Fruit fly (Drosophila melanogaster) whole organism, embryonic: ENCODE results near the gene DhpD.

Source experiments
- Atf3 ChIP-seq: fragments of 200-800 bp; sonication (Bioruptor generic); optimal IDR thresholded peaks from 3 replicates; lab custom pipeline; 2016; ENCODE audit warnings: missing biosample characterization, missing genetic modification characterization
- CG10321 ChIP-seq: fragments of 200-800 bp; sonication (Bioruptor generic); IDR thresholded peaks from 2 replicates; pipeline ENCODE4 v1.3.6; 2022; ENCODE audit warnings: missing biosample characterization, missing genetic modification characterization
- CG11085 ChIP-seq: fragments of 200-800 bp; sonication (Bioruptor generic); IDR thresholded peaks from 2 replicates; pipeline ENCODE4 v1.3.6; 2022; ENCODE audit warnings: missing biosample characterization, missing genetic modification characterization
- CG11560 ChIP-seq: fragments of 200-800 bp; sonication (Bioruptor generic); IDR thresholded peaks from 3 replicates; pipeline ENCODE4 v1.3.6; 2022; ENCODE audit warnings: missing biosample characterization, missing genetic modification characterization
- CG12071 ChIP-seq: fragments of 200-800 bp; sonication (Bioruptor generic); optimal IDR thresholded peaks from 3 replicates; lab custom pipeline; 2018; ENCODE audit warnings: missing biosample characterization, mild to moderate bottlenecking, missing genetic modification characterization
- CG13287 ChIP-seq: fragments of 200-800 bp; sonication (Bioruptor generic); IDR thresholded peaks from 2 replicates; pipeline ENCODE4 v1.3.6; 2022; ENCODE audit warnings: missing biosample characterization, missing genetic modification characterization; ENCODE audit not compliant: partially characterized antibody
- CG13296 ChIP-seq: fragments of 200-800 bp; sonication (Bioruptor generic); optimal IDR thresholded peaks from 3 replicates; lab custom pipeline; 2018; ENCODE audit warnings: missing biosample characterization, mild to moderate bottlenecking, missing genetic modification characterization
- CG14860 ChIP-seq: fragments of 200-800 bp; sonication (Bioruptor generic); IDR thresholded peaks from 3 replicates; pipeline ENCODE4 v1.3.6; 2022; ENCODE audit warnings: missing biosample characterization, missing genetic modification characterization; ENCODE audit not compliant: partially characterized antibody
- CG15269 ChIP-seq: fragments of 200-800 bp; sonication (Bioruptor generic); optimal IDR thresholded peaks from 2 replicates; lab custom pipeline; 2018; ENCODE audit warnings: missing biosample characterization, mild to moderate bottlenecking, missing genetic modification characterization, moderate library complexity
- CG15601 ChIP-seq: fragments of 200-800 bp; sonication (Bioruptor generic); optimal IDR thresholded peaks from 3 replicates; lab custom pipeline; 2019; ENCODE audit warnings: missing biosample characterization, mild to moderate bottlenecking, missing genetic modification characterization, moderate library complexity
- CG18599 ChIP-seq: fragments of 200-800 bp; sonication (Bioruptor generic); optimal IDR thresholded peaks from 3 replicates; lab custom pipeline; 2017; ENCODE audit warnings: missing biosample characterization, missing genetic modification characterization, mild to moderate bottlenecking, moderate library complexity, missing genetic modification reagents
- CG18764 ChIP-seq: fragments of 200-800 bp; sonication (Bioruptor generic); optimal IDR thresholded peaks from 3 replicates; lab custom pipeline; 2016; ENCODE audit warnings: missing biosample characterization, missing genetic modification characterization
- CG33557 ChIP-seq: fragments of 200-800 bp; sonication (Bioruptor generic); optimal IDR thresholded peaks from 2 replicates; lab custom pipeline; 2019; ENCODE audit warnings: missing biosample characterization, mild to moderate bottlenecking, missing genetic modification characterization, moderate library complexity
- CG3838 ChIP-seq: fragments of 200-800 bp; sonication (Bioruptor generic); optimal IDR thresholded peaks from 3 replicates; lab custom pipeline; 2016; ENCODE audit warnings: missing biosample characterization, missing genetic modification characterization
- CG4328 ChIP-seq: fragments of 200-800 bp; sonication (Bioruptor generic); optimal IDR thresholded peaks from 3 replicates; lab custom pipeline; 2017; ENCODE audit warnings: missing biosample characterization, missing genetic modification reagents, missing genetic modification characterization
- CG4730 ChIP-seq: fragments of 200-800 bp; sonication (Bioruptor generic); IDR thresholded peaks from 2 replicates; pipeline ENCODE4 v1.3.6; 2022; ENCODE audit warnings: missing biosample characterization, missing genetic modification characterization
- CG9215 ChIP-seq: fragments of 200-800 bp; sonication (Bioruptor generic); IDR thresholded peaks from 2 replicates; pipeline ENCODE4 v1.3.6; 2022; ENCODE audit warnings: missing biosample characterization, missing genetic modification characterization
- CHES-1-like ChIP-seq: fragments of 200-800 bp; sonication (Bioruptor generic); optimal IDR thresholded peaks from 2 replicates; lab custom pipeline; 2016; ENCODE audit warnings: missing biosample characterization, missing genetic modification characterization
- Dbx ChIP-seq: fragments of 200-800 bp; sonication (Bioruptor generic); IDR thresholded peaks from 3 replicates; pipeline ENCODE4 v1.3.6; 2022; ENCODE audit warnings: missing biosample characterization, missing genetic modification characterization
- Elba2 ChIP-seq: fragments of 200-800 bp; sonication (Bioruptor generic); optimal IDR thresholded peaks from 3 replicates; lab custom pipeline; 2016; ENCODE audit warnings: missing biosample characterization, missing genetic modification characterization
- Gsc ChIP-seq: fragments of 200-800 bp; sonication (Bioruptor generic); IDR thresholded peaks from 2 replicates; pipeline ENCODE4 v1.3.6; 2022; ENCODE audit warnings: missing biosample characterization, missing genetic modification characterization
- Hr78 ChIP-seq, 2 experiments: fragments of 200-800 bp in 1 of 2; fragments of >200 bp in 1 of 2; sonication (Bioruptor generic) in 1 of 2; optimal IDR thresholded peaks; 2 replicates each; lab custom pipeline; 2017 to 2019; ENCODE audit warnings: missing biosample characterization in 2 of 2, missing genetic modification characterization in 2 of 2, mild to moderate bottlenecking in 1 of 2, moderate library complexity in 1 of 2
- Med ChIP-seq: fragments of 200-800 bp; sonication (Bioruptor generic); peaks from one replicate; lab custom pipeline; 2016; ENCODE audit warnings: missing biosample characterization, missing genetic modification characterization, mild to moderate bottlenecking, inconsistent platforms, moderate library complexity
- NC2α ChIP-seq: fragments of 200-800 bp; sonication (Bioruptor generic); optimal IDR thresholded peaks from 2 replicates; lab custom pipeline; 2016; ENCODE audit warnings: missing biosample characterization, missing genetic modification characterization
- Ravus ChIP-seq: fragments of 200-800 bp; sonication (Bioruptor generic); IDR thresholded peaks from 2 replicates; pipeline ENCODE4 v1.3.6; 2022; ENCODE audit warnings: missing biosample characterization, missing genetic modification characterization
- Scr ChIP-seq: fragments of 200-800 bp; sonication (Bioruptor generic); IDR thresholded peaks from 2 replicates; pipeline ENCODE4 v1.3.6; 2022; ENCODE audit warnings: missing biosample characterization, missing genetic modification characterization; ENCODE audit not compliant: partially characterized antibody
- Sin3A ChIP-seq: fragments of >200 bp; optimal IDR thresholded peaks from 2 replicates; lab custom pipeline; 2018
- Ssrp ChIP-seq: fragments of 200-800 bp; sonication (Bioruptor generic); optimal IDR thresholded peaks from 2 replicates; lab custom pipeline; 2018; ENCODE audit warnings: missing biosample characterization, mild to moderate bottlenecking, missing genetic modification characterization, moderate library complexity
- Tbp ChIP-seq: fragments of >200 bp; optimal IDR thresholded peaks from 2 replicates; lab custom pipeline; 2018; ENCODE audit warnings: missing biosample characterization, missing genetic modification characterization
- ash1 ChIP-seq: fragments of 200-800 bp; sonication (Bioruptor generic); optimal IDR thresholded peaks from 2 replicates; lab custom pipeline; 2018; ENCODE audit warnings: missing biosample characterization, mild to moderate bottlenecking, missing genetic modification characterization
- bigmax ChIP-seq: fragments of 200-800 bp; sonication (Bioruptor generic); optimal IDR thresholded peaks from 2 replicates; lab custom pipeline; 2018; ENCODE audit warnings: missing biosample characterization, mild to moderate bottlenecking, missing genetic modification characterization
- bsh ChIP-seq, 2 experiments: fragments of 200-800 bp; sonication (Bioruptor generic); optimal IDR thresholded peaks; 2 replicates each; lab custom pipeline; 2017 to 2018; ENCODE audit warnings: mild to moderate bottlenecking in 2 of 2, missing biosample characterization in 2 of 2, missing genetic modification characterization in 2 of 2, moderate library complexity in 1 of 2
- chn ChIP-seq: fragments of 200-800 bp; sonication (Bioruptor generic); optimal IDR thresholded peaks from 2 replicates; lab custom pipeline; 2016; ENCODE audit warnings: missing biosample characterization, missing genetic modification characterization
- corto ChIP-seq: fragments of 200-800 bp; sonication (Bioruptor generic); optimal IDR thresholded peaks from 2 replicates; lab custom pipeline; 2016; ENCODE audit warnings: missing biosample characterization, mild to moderate bottlenecking, missing genetic modification characterization, moderate library complexity
- dimm ChIP-seq: fragments of 200-800 bp; sonication (Bioruptor generic); IDR thresholded peaks from 2 replicates; pipeline ENCODE4 v1.3.6; 2022; ENCODE audit warnings: missing biosample characterization, missing genetic modification characterization
- eyg ChIP-seq: fragments of 200-800 bp; sonication (Bioruptor generic); optimal IDR thresholded peaks from 3 replicates; lab custom pipeline; 2016; ENCODE audit warnings: missing biosample characterization, missing genetic modification characterization
- fd3F ChIP-seq: fragments of 200-800 bp; sonication (Bioruptor generic); optimal IDR thresholded peaks from 2 replicates; lab custom pipeline; 2018; ENCODE audit warnings: missing biosample characterization, mild to moderate bottlenecking, missing genetic modification characterization, moderate library complexity
- fd96Cb ChIP-seq: fragments of 200-800 bp; sonication (Bioruptor generic); optimal IDR thresholded peaks from 2 replicates; lab custom pipeline; 2018; ENCODE audit warnings: missing biosample characterization, mild to moderate bottlenecking, missing genetic modification characterization, moderate library complexity
- ftz-f1 ChIP-seq: fragments of 200-800 bp; sonication (Bioruptor generic); optimal IDR thresholded peaks from 2 replicates; lab custom pipeline; 2016; ENCODE audit warnings: missing biosample characterization, missing genetic modification characterization
- gt ChIP-seq: fragments of 200-800 bp; sonication (Bioruptor generic); IDR thresholded peaks from 2 replicates; pipeline ENCODE4 v1.3.6; 2022; ENCODE audit warnings: missing biosample characterization, missing genetic modification characterization
- hb ChIP-seq: fragments of 200-800 bp; sonication (Bioruptor generic); IDR thresholded peaks from 3 replicates; pipeline ENCODE4 v1.3.6; 2022; ENCODE audit warnings: missing biosample characterization, missing genetic modification characterization; ENCODE audit not compliant: partially characterized antibody
- insv ChIP-seq, 2 experiments: fragments of 200-800 bp; sonication (Bioruptor generic); optimal IDR thresholded peaks; 3 replicates each; lab custom pipeline; 2016 to 2018; ENCODE audit warnings: missing biosample characterization in 2 of 2, missing genetic modification characterization in 2 of 2
- lbe ChIP-seq: fragments of 200-800 bp; sonication (Bioruptor generic); optimal IDR thresholded peaks from 2 replicates; lab custom pipeline; 2016; ENCODE audit warnings: missing biosample characterization, mild to moderate bottlenecking, missing genetic modification characterization
- nerfin-1 ChIP-seq: fragments of 200-800 bp; sonication (Bioruptor generic); optimal IDR thresholded peaks from 3 replicates; lab custom pipeline; 2019; ENCODE audit warnings: missing biosample characterization, mild to moderate bottlenecking, missing genetic modification characterization, moderate library complexity
- pfk ChIP-seq: fragments of 200-800 bp; sonication (Bioruptor generic); optimal IDR thresholded peaks from 2 replicates; lab custom pipeline; 2018; ENCODE audit warnings: missing biosample characterization, mild to moderate bottlenecking, missing genetic modification characterization, moderate library complexity
- run ChIP-seq: fragments of 200-800 bp; sonication (Bioruptor generic); optimal IDR thresholded peaks from 3 replicates; lab custom pipeline; 2018; ENCODE audit warnings: missing biosample characterization, mild to moderate bottlenecking, missing genetic modification characterization
- scrt ChIP-seq: fragments of 200-800 bp; sonication (Bioruptor generic); optimal IDR thresholded peaks from 2 replicates; lab custom pipeline; 2018; ENCODE audit warnings: missing biosample characterization, mild to moderate bottlenecking, missing genetic modification characterization, moderate library complexity
- tgo ChIP-seq: fragments of 200-800 bp; sonication (Bioruptor generic); IDR thresholded peaks from 3 replicates; pipeline ENCODE4 v1.3.6; 2022; ENCODE audit warnings: missing biosample characterization, missing genetic modification characterization
- unpg ChIP-seq: fragments of 200-800 bp; sonication (Bioruptor generic); optimal IDR thresholded peaks from 3 replicates; lab custom pipeline; 2018; ENCODE audit warnings: missing biosample characterization, mild to moderate bottlenecking, missing genetic modification characterization, moderate library complexity

Gene DhpD

DNA sequence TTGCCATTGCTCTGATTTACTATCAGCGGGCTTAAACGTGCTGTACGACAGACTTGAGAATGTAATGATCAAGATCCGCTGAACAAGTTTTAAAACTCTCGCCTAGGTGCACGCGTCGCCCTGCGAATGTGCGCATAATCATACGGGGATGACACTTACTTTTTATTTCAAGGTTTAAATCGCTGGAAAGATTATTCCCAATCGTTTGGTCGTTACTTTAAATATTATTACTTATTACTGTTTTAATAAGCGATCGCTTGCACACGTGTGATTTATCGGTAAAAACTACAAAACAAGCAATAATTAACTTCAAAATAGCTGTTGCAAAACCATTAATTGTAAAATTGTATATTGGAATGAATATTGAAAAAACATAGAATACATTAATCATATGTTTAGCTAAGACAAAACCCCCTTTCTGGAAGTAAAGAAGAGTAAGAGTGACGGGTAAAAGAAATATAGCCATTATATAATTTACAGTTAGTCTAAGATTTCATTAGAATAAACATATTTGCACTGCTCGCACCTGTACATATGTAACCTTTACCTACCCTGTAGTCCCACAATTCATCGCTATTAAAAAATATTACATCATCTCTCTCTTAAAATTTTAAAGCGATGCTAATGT is at the start of gene DhpD (continued):
- TF ChIP-seq CG15269 (tag; lab: Kevin White, UChicago) (peak; percentile 75), Med (GFP tag; lab: Kevin White, UChicago) (peak; percentile 93), gt (GFP tag; lab: Robert Waterston, UW) (no peak), NC2α (GFP tag; lab: Kevin White, UChicago) (no peak), hb (GFP tag; lab: Robert Waterston, UW) (peak; percentile 93), Gsc (no peak), insv (GFP tag; optimal IDR thresholded peaks at IDR 0.05; lab: Kevin White, UChicago) (no peak), CG11085 (GFP tag; lab: Robert Waterston, UW) (peak; percentile 78), fd3F (GFP tag; lab: Kevin White, UChicago) (peak; percentile 55), run (tag; lab: Kevin White, UChicago) (no peak), CHES-1-like (GFP tag; lab: Kevin White, UChicago) (peak; percentile 45), CG18599 (GFP tag; lab: Kevin White, UChicago) (peak; percentile 75), CG13287 (peak; percentile 68), CG18764 (GFP tag; lab: Kevin White, UChicago) (peak; percentile 30), ash1 (no peak), Elba2 (GFP tag; lab: Kevin White, UChicago) (no peak), corto (peak; percentile 57), CG11560 (tag; lab: Robert Waterston, UW) (peak; percentile 56; the same call in 1 of the 3 replicates), Ravus (GFP tag; lab: Robert Waterston, UW) (no peak), Dbx (peak; percentile 87), tgo (GFP tag; lab: Robert Waterston, UW) (peak; percentile 60; the same call in 2 of the 3 replicates), unpg (GFP tag; lab: Kevin White, UChicago) (peak; percentile 67), nerfin-1 (no peak), CG4730 (peak; percentile 36; the same call in 1 of the 2 replicates), dimm (GFP tag; lab: Robert Waterston, UW) (0 out of 2 replicates have a peak, but pooled peaks have one; percentile 16), CG33557 (GFP tag; lab: Kevin White, UChicago) (no peak), fd96Cb (peak; percentile 63), Hr78 (GFP tag; optimal IDR thresholded peaks at IDR 0.05; lab: Kevin White, UChicago) (no peak), Ssrp (tag; lab: Kevin White, UChicago) (peak; percentile 45), CG12071 (GFP tag; lab: Kevin White, UChicago) (no peak), eyg (GFP tag; lab: Kevin White, UChicago) (no peak), lbe (GFP tag; lab: Kevin White, UChicago) (peak; percentile 82), bsh (GFP tag; optimal IDR thresholded peaks at IDR 0.05; lab: Kevin White, UChicago) (peak; percentile 34 to 64), CG3838 (GFP tag; lab: Kevin White, UChicago) (no peak), CG10321 (GFP tag; lab: Robert Waterston, UW) (no peak), CG4328 (GFP tag; lab: Kevin White, UChicago) (peak; percentile 66), Scr (GFP tag; lab: Robert Waterston, UW) (peak; percentile 74), Sin3A (lab: Kevin White, UChicago) (no peak), Tbp (GFP tag; lab: Kevin White, UChicago) (no peak), CG9215 (peak; percentile 69), CG15601 (tag; lab: Kevin White, UChicago) (no peak), ftz-f1 (peak; percentile 91), CG14860 (GFP tag; lab: Robert Waterston, UW) (peak; percentile 90), chn (GFP tag; lab: Kevin White, UChicago) (peak; percentile 37), scrt (no peak), Atf3 (GFP tag; lab: Kevin White, UChicago) (no peak), CG13296 (GFP tag; lab: Kevin White, UChicago) (peak; percentile 70), pfk (GFP tag; lab: Kevin White, UChicago) (peak; percentile 42), bigmax (no peak)
